Worm (Caenorhabditis elegans) whole organism, mixed stage, embryonic: ENCODE results near the gene gcy-36.

Experiments used
- ces-1 ChIP-seq: fragments of 150-350 bp; optimal IDR thresholded peaks from 2 replicates; lab custom pipeline; 2014; ENCODE audit warnings: missing biosample characterization, missing genetic modification reagents, missing genetic modification characterization
- elt-3 ChIP-seq: fragments of 150-350 bp; optimal IDR thresholded peaks from 2 replicates; lab custom pipeline; 2014; ENCODE audit warnings: missing biosample characterization, missing genetic modification characterization
- flh-1 ChIP-seq: fragments of 200-800 bp; sonication (Bioruptor generic); optimal IDR thresholded peaks from 2 replicates; lab custom pipeline; 2018; ENCODE audit warnings: mild to moderate bottlenecking, missing genetic modification characterization, moderate library complexity, missing compliant biosample characterization
- hlh-1 ChIP-seq: fragments of 150-350 bp; optimal IDR thresholded peaks from 2 replicates; lab custom pipeline; 2014; ENCODE audit warnings: missing biosample characterization, missing genetic modification reagents, missing genetic modification characterization
- mab-5 ChIP-seq: fragments of 150-350 bp; optimal IDR thresholded peaks from 2 replicates; lab custom pipeline; 2014; ENCODE audit warnings: missing biosample characterization, missing genetic modification characterization
- nhr-12 ChIP-seq: fragments of 150-350 bp; optimal IDR thresholded peaks from 2 replicates; lab custom pipeline; 2014; ENCODE audit warnings: missing biosample characterization, missing genetic modification characterization
- nhr-237 ChIP-seq: fragments of 150-350 bp; optimal IDR thresholded peaks from 2 replicates; lab custom pipeline; 2014; ENCODE audit warnings: missing biosample characterization, missing genetic modification characterization
- nhr-28 ChIP-seq: fragments of 150-350 bp; optimal IDR thresholded peaks from 2 replicates; lab custom pipeline; 2014; ENCODE audit warnings: missing biosample characterization, missing genetic modification characterization
- pha-4 ChIP-seq: fragments of 150-350 bp; optimal IDR thresholded peaks from 2 replicates; lab custom pipeline; 2018; ENCODE audit warnings: missing biosample characterization, missing genetic modification reagents, missing genetic modification characterization
- sem-2 ChIP-seq: fragments of 200-800 bp; sonication (Bioruptor generic); optimal IDR thresholded peaks from 2 replicates; lab custom pipeline; 2018; ENCODE audit warnings: mild to moderate bottlenecking, missing genetic modification characterization, missing compliant biosample characterization
- snpc-4 ChIP-seq: fragments of 150-350 bp; optimal IDR thresholded peaks from 2 replicates; lab custom pipeline; 2014; ENCODE audit warnings: missing biosample characterization, missing genetic modification characterization
- unc-39 ChIP-seq: fragments of 150-350 bp; optimal IDR thresholded peaks from 2 replicates; lab custom pipeline; 2014; ENCODE audit warnings: missing biosample characterization, missing genetic modification characterization
- unc-62 ChIP-seq: fragments of 150-350 bp; optimal IDR thresholded peaks from 2 replicates; lab custom pipeline; 2014; ENCODE audit warnings: missing biosample characterization, missing genetic modification reagents, missing genetic modification characterization
- ztf-11 ChIP-seq: fragments of 150-350 bp; optimal IDR thresholded peaks from 2 replicates; lab custom pipeline; 2014; ENCODE audit warnings: missing biosample characterization, missing genetic modification characterization

DNA sequence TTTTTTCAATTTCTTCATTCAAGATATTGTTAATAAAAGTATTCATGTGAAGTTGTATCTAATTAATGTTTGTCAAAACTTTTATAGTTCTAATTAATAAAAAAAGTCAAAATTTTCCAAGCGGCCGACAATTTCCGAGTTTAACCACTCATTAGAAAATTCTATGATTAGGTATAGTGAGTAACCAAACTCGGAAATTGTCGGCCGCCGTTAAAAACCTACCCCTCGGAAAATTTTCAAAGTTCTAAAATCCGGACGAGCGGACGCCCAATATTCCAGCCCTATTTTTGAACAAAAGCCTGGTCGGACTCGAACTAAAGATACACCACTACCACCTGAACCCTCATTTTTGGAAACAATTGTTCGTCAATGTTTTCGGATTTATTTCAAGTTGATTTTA is 43.9 kb upstream of the gcy-36 start:
- TF ChIP-seq flh-1 (GFP tag; lab: Kevin White, UChicago) (no peak), ztf-11 (tag; lab: Kevin White, UChicago) (no peak), nhr-28 (tag; lab: Kevin White, UChicago) (no peak), unc-62 (GFP tag; lab: Kevin White, UChicago) (no peak), snpc-4 (no peak), nhr-237 (tag; lab: Kevin White, UChicago) (no peak), unc-39 (tag; lab: Kevin White, UChicago) (no peak), nhr-12 (tag; lab: Kevin White, UChicago) (no peak), hlh-1 (tag; lab: Kevin White, UChicago) (no peak), ces-1 (no peak), elt-3 (tag; lab: Kevin White, UChicago) (no peak), mab-5 (no peak), pha-4 (tag; lab: Kevin White, UChicago) (no peak), sem-2 (no peak)
